Fruit fly (Drosophila melanogaster) whole organism, prepupa: ENCODE measurements around the gene CG1227.

Source experiments
- Blimp-1 ChIP-seq: fragments of 200-800 bp; sonication (Bioruptor generic); optimal IDR thresholded peaks from 3 replicates; lab custom pipeline; 2017; ENCODE audit warnings: missing biosample characterization, missing genetic modification characterization, mild to moderate bottlenecking, moderate library complexity, missing genetic modification reagents
- CG10669 ChIP-seq: fragments of 200-800 bp; sonication (Bioruptor generic); optimal IDR thresholded peaks from 3 replicates; lab custom pipeline; 2018; ENCODE audit warnings: missing biosample characterization, mild to moderate bottlenecking, missing genetic modification characterization, moderate library complexity
- CG11294 ChIP-seq: fragments of 200-800 bp; sonication (Bioruptor generic); IDR thresholded peaks from 2 replicates; pipeline ENCODE4 v1.3.6; 2022; ENCODE audit warnings: missing biosample characterization, missing genetic modification characterization
- CG11762 ChIP-seq: fragments of 200-800 bp; sonication (Bioruptor generic); optimal IDR thresholded peaks from 3 replicates; lab custom pipeline; 2016; ENCODE audit warnings: missing biosample characterization, missing genetic modification characterization; ENCODE audit not compliant: insufficient read depth
- CG11902 ChIP-seq: fragments of 200-800 bp; sonication (Bioruptor generic); optimal IDR thresholded peaks from 3 replicates; lab custom pipeline; 2016; ENCODE audit warnings: missing biosample characterization, missing genetic modification characterization
- CG1621 ChIP-seq: fragments of 200-800 bp; sonication (Bioruptor generic); optimal IDR thresholded peaks from 3 replicates; lab custom pipeline; 2018; ENCODE audit warnings: missing biosample characterization, mild to moderate bottlenecking, missing genetic modification characterization
- CG32006 ChIP-seq: fragments of 200-800 bp; sonication (Bioruptor generic); optimal IDR thresholded peaks from 3 replicates; lab custom pipeline; 2017; ENCODE audit warnings: missing biosample characterization, mild to moderate bottlenecking, missing genetic modification characterization
- CG34406 ChIP-seq: fragments of 200-800 bp; sonication (Bioruptor generic); optimal IDR thresholded peaks from 3 replicates; lab custom pipeline; 2016; ENCODE audit warnings: missing biosample characterization, missing genetic modification characterization
- CG3919 ChIP-seq: fragments of 200-800 bp; sonication (Bioruptor generic); optimal IDR thresholded peaks from 3 replicates; lab custom pipeline; 2016; ENCODE audit warnings: missing biosample characterization, missing genetic modification characterization
- CG4318 ChIP-seq: fragments of 200-800 bp; sonication (Bioruptor generic); optimal IDR thresholded peaks from 3 replicates; lab custom pipeline; 2017; ENCODE audit warnings: missing biosample characterization, mild to moderate bottlenecking, missing genetic modification characterization
- CG6163 ChIP-seq: fragments of 200-800 bp; sonication (Bioruptor generic); IDR thresholded peaks from 3 replicates; pipeline ENCODE4 v1.3.6; 2022; ENCODE audit warnings: missing biosample characterization, missing genetic modification characterization
- CG6276 ChIP-seq: fragments of 200-800 bp; sonication (Bioruptor generic); optimal IDR thresholded peaks from 2 replicates; lab custom pipeline; 2017; ENCODE audit warnings: missing biosample characterization, mild to moderate bottlenecking, missing genetic modification characterization
- CG6792 ChIP-seq: fragments of 200-800 bp; sonication (Bioruptor generic); optimal IDR thresholded peaks from 3 replicates; lab custom pipeline; 2016; ENCODE audit warnings: missing biosample characterization, missing genetic modification characterization
- CG7368 ChIP-seq: fragments of 200-800 bp; sonication (Bioruptor generic); optimal IDR thresholded peaks from 3 replicates; lab custom pipeline; 2016; ENCODE audit warnings: missing biosample characterization, missing genetic modification characterization
- CG8119 ChIP-seq: fragments of 200-800 bp; sonication (Bioruptor generic); IDR thresholded peaks from 3 replicates; pipeline ENCODE4 v1.3.6; 2022; ENCODE audit warnings: missing biosample characterization, missing genetic modification characterization
- CG8632 ChIP-seq: fragments of 200-800 bp; sonication (Bioruptor generic); optimal IDR thresholded peaks from 3 replicates; lab custom pipeline; 2016; ENCODE audit warnings: missing biosample characterization, missing genetic modification characterization
- Eip75B ChIP-seq: fragments of 200-800 bp; sonication (Bioruptor generic); optimal IDR thresholded peaks from 3 replicates; lab custom pipeline; 2016; ENCODE audit warnings: missing biosample characterization, missing genetic modification characterization
- Ets21C ChIP-seq: fragments of 200-800 bp; sonication (Bioruptor generic); optimal IDR thresholded peaks from 3 replicates; lab custom pipeline; 2016; ENCODE audit warnings: missing biosample characterization, missing genetic modification characterization
- Ets96B ChIP-seq: fragments of 200-800 bp; optimal IDR thresholded peaks from 2 replicates; lab custom pipeline; 2019; ENCODE audit warnings: missing biosample characterization, mild to moderate bottlenecking, missing genetic modification characterization, moderate library complexity
- Gug ChIP-seq: fragments of 200-800 bp; sonication (Bioruptor generic); IDR thresholded peaks from 2 replicates; pipeline ENCODE4 v1.3.6; 2022; ENCODE audit warnings: missing biosample characterization, missing genetic modification characterization
- Hr38 ChIP-seq: sonication (Bioruptor generic); optimal IDR thresholded peaks from 2 replicates; lab custom pipeline; 2016; ENCODE audit warnings: missing biosample characterization, missing genetic modification characterization
- Hr39 ChIP-seq: fragments of 200-800 bp; sonication (Bioruptor generic); optimal IDR thresholded peaks from 2 replicates; lab custom pipeline; 2016; ENCODE audit warnings: missing biosample characterization, missing genetic modification characterization
- Hr4 ChIP-seq: fragments of 200-800 bp; sonication (Bioruptor generic); optimal IDR thresholded peaks from 3 replicates; lab custom pipeline; 2016; ENCODE audit warnings: missing biosample characterization, missing genetic modification characterization
- Lpt ChIP-seq: fragments of 200-800 bp; sonication (Bioruptor generic); optimal IDR thresholded peaks from 3 replicates; lab custom pipeline; 2016; ENCODE audit warnings: missing biosample characterization, missing genetic modification characterization
- Met ChIP-seq: fragments of 200-800 bp; sonication (Bioruptor generic); optimal IDR thresholded peaks from 3 replicates; lab custom pipeline; 2016; ENCODE audit warnings: missing biosample characterization, missing genetic modification characterization
- Sox102F ChIP-seq: fragments of 200-800 bp; sonication (Bioruptor generic); optimal IDR thresholded peaks from 2 replicates; lab custom pipeline; 2016; ENCODE audit warnings: missing biosample characterization, mild to moderate bottlenecking, missing genetic modification characterization
- Sox14 ChIP-seq: fragments of 200-800 bp; sonication (Bioruptor generic); optimal IDR thresholded peaks from 3 replicates; lab custom pipeline; 2016; ENCODE audit warnings: missing biosample characterization, missing genetic modification characterization
- cyc ChIP-seq: fragments of 200-800 bp; sonication (Bioruptor generic); optimal IDR thresholded peaks from 3 replicates; lab custom pipeline; 2016; ENCODE audit warnings: missing biosample characterization, missing genetic modification characterization
- dac ChIP-seq: fragments of 200-800 bp; sonication (Bioruptor generic); optimal IDR thresholded peaks from 2 replicates; lab custom pipeline; 2017; ENCODE audit warnings: missing biosample characterization, mild to moderate bottlenecking, missing genetic modification characterization
- dsx ChIP-seq: fragments of 200-800 bp; optimal IDR thresholded peaks from 3 replicates; lab custom pipeline; 2019; ENCODE audit warnings: missing biosample characterization, mild to moderate bottlenecking, missing genetic modification characterization, moderate library complexity; ENCODE audit not compliant: poor library complexity, severe bottlenecking
- eg ChIP-seq: fragments of 200-800 bp; sonication (Bioruptor generic); IDR thresholded peaks from 3 replicates; pipeline ENCODE4 v1.3.6; 2022; ENCODE audit warnings: missing biosample characterization, missing genetic modification characterization
- fd59A ChIP-seq: fragments of 200-800 bp; sonication (Bioruptor generic); optimal IDR thresholded peaks from 2 replicates; lab custom pipeline; 2017; ENCODE audit warnings: missing biosample characterization, mild to moderate bottlenecking, missing genetic modification characterization, missing genetic modification reagents
- fd85E ChIP-seq: fragments of 200-800 bp; sonication (Bioruptor generic); optimal IDR thresholded peaks from 3 replicates; lab custom pipeline; 2016; ENCODE audit warnings: missing biosample characterization, missing genetic modification characterization
- fkh ChIP-seq: fragments of 200-800 bp; sonication (Bioruptor generic); optimal IDR thresholded peaks from 3 replicates; lab custom pipeline; 2017; ENCODE audit warnings: missing biosample characterization, mild to moderate bottlenecking, missing genetic modification characterization, moderate library complexity
- lz ChIP-seq: fragments of 200-800 bp; sonication (Bioruptor generic); optimal IDR thresholded peaks from 3 replicates; lab custom pipeline; 2016; ENCODE audit warnings: missing biosample characterization, missing genetic modification characterization
- pdm3 ChIP-seq: fragments of 200-800 bp; sonication (Bioruptor generic); optimal IDR thresholded peaks from 3 replicates; lab custom pipeline; 2016; ENCODE audit warnings: missing biosample characterization, missing genetic modification characterization
- salr ChIP-seq, 2 experiments: fragments of 200-800 bp; sonication (Bioruptor generic); optimal IDR thresholded peaks; 3 replicates each; lab custom pipeline; 2016 to 2018; ENCODE audit warnings: missing biosample characterization in 2 of 2, missing genetic modification characterization in 2 of 2, mild to moderate bottlenecking in 1 of 2
- ss ChIP-seq, 2 experiments: fragments of 200-800 bp; sonication (Bioruptor generic); optimal IDR thresholded peaks; 2 replicates in 1 of 2; 3 replicates in 1 of 2; lab custom pipeline; 2017 to 2018; ENCODE audit warnings: mild to moderate bottlenecking in 2 of 2, missing biosample characterization in 2 of 2, missing genetic modification characterization in 2 of 2, moderate library complexity in 1 of 2
- svp ChIP-seq: fragments of 200-800 bp; sonication (Bioruptor generic); peaks from one replicate; lab custom pipeline; 2016; ENCODE audit warnings: missing biosample characterization, missing genetic modification characterization
- topi ChIP-seq: fragments of 200-800 bp; sonication (Bioruptor generic); optimal IDR thresholded peaks from 3 replicates; lab custom pipeline; 2016; ENCODE audit warnings: missing biosample characterization, missing genetic modification characterization
- vri ChIP-seq: fragments of 200-800 bp; sonication (Bioruptor generic); optimal IDR thresholded peaks from 3 replicates; lab custom pipeline; 2016; ENCODE audit warnings: missing biosample characterization, mild to moderate bottlenecking, missing genetic modification characterization

The CG1227 gene

dm6 chr3R:7246889-7247288 lies 2.6 kb downstream of the CG1227 start, which contains the start of the genes Noc3 and CG10053:
Gene Noc3, minus strand, starts transcription at chr3R:7246969.
Gene CG10053, plus strand, starts transcription at chr3R:7247090.
- TF ChIP-seq Hr38, result no peak
- TF ChIP-seq lz (GFP tag; lab: Kevin White, UChicago), result no peak
- TF ChIP-seq cyc, result no peak
- no peak for TF ChIP-seq CG3919 (GFP tag; lab: Kevin White, UChicago)
- TF ChIP-seq ss (GFP tag; optimal IDR thresholded peaks at IDR 0.05; lab: Kevin White, UChicago), result no peak
- no peak for TF ChIP-seq Ets96B
- no peak for TF ChIP-seq CG11762 (GFP tag; lab: Kevin White, UChicago)
- TF ChIP-seq CG8632 (GFP tag; lab: Kevin White, UChicago), result no peak
- TF ChIP-seq Sox14 (GFP tag; lab: Kevin White, UChicago), result no peak
- no peak for TF ChIP-seq CG34406 (GFP tag; lab: Kevin White, UChicago)
- no peak for TF ChIP-seq fkh (GFP tag; lab: Kevin White, UChicago)
- TF ChIP-seq eg (GFP tag; lab: Robert Waterston, UW), result no peak
- no peak for TF ChIP-seq CG6792 (GFP tag; lab: Kevin White, UChicago)
- TF ChIP-seq fd85E (GFP tag; lab: Kevin White, UChicago), result no peak
- TF ChIP-seq CG4318 (GFP tag; lab: Kevin White, UChicago), result no peak
- TF ChIP-seq vri (GFP tag; lab: Kevin White, UChicago), result no peak

DNA sequence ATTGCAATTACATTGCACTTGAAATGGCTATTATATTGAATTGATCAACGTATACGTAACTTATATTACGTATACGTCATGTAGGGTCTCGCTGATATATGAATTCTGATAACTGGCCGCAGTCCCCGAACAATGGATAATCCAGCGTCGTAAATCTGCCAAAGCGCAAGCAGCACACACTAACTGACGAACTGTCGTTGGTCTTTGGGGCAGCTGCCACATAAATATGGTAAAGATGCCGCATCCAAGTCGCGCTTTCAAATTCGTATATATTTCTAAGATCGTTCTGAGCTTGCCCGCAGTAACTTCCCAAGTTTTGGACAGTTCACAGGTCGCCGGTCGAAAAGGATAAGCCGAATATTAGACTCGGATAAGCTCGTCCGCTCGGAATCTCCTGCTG lies 8.1 kb downstream of the CG1227 start, which contains the start of gene CG14607:
CG14607 (plus strand) TSS at position 301 of the 400 bp plus-strand sequence.
- no peak for TF ChIP-seq Blimp-1 (GFP tag; lab: Kevin White, UChicago)
- no peak for TF ChIP-seq Met (GFP tag; lab: Kevin White, UChicago)
- TF ChIP-seq Lpt (GFP tag; lab: Kevin White, UChicago), result no peak
- no peak for TF ChIP-seq Gug (GFP tag; lab: Robert Waterston, UW)
- no peak for TF ChIP-seq CG8119 (GFP tag; lab: Robert Waterston, UW)
- no peak for TF ChIP-seq CG3919 (GFP tag; lab: Kevin White, UChicago)

dm6 chr3R:7223972-7224464 lies 25.5 kb downstream of the CG1227 start, which contains the start of gene thw:
Gene thw, plus strand, starts transcription at chr3R:7224414.
- TF ChIP-seq CG7368 (GFP tag; lab: Kevin White, UChicago) (no peak), dac (GFP tag; lab: Kevin White, UChicago) (no peak), svp (GFP tag; lab: Kevin White, UChicago) (no peak), Sox102F (GFP tag; lab: Kevin White, UChicago) (no peak), CG34406 (GFP tag; lab: Kevin White, UChicago) (no peak), Hr38 (no peak), CG3919 (GFP tag; lab: Kevin White, UChicago) (no peak), CG11902 (GFP tag; lab: Kevin White, UChicago) (no peak), eg (GFP tag; lab: Robert Waterston, UW) (0 out of 3 replicates have a peak, but pooled peaks have one; percentile 45), CG8119 (GFP tag; lab: Robert Waterston, UW) (no peak), CG6792 (GFP tag; lab: Kevin White, UChicago) (no peak), dsx (peak; percentile 90), cyc (no peak), Eip75B (GFP tag; lab: Kevin White, UChicago) (no peak), fd59A (GFP tag; lab: Kevin White, UChicago) (no peak), Hr39 (GFP tag; lab: Kevin White, UChicago) (no peak), CG10669 (GFP tag; lab: Kevin White, UChicago) (no peak), Ets21C (GFP tag; lab: Kevin White, UChicago) (no peak), Hr4 (GFP tag; lab: Kevin White, UChicago) (no peak), CG6163 (GFP tag; lab: Robert Waterston, UW) (peak; percentile 34; the same call in 1 of the 3 replicates)

DNA sequence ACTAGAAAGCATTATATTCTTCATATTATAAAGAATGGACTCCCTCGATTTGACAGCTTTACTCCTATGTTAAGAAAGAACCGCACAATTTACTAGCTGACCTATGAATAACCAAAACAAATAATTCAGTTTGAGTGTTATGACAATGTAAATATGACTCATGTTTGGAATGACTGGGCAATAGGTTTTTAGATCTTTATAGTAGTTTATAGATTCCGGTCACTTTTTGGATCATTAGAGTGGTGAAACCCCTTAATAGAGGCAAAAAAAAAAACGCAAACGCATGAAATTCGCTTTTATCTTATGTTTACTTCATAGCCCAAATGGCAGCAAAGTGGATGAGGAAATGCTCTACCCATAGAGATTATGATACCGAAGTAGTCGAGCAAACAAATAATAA lies 29.9 kb downstream of the CG1227 start, which contains the start of gene CG14605:
CG14605 (minus strand) TSS at position 101 of the 400 bp plus-strand sequence.
- TF ChIP-seq Lpt (GFP tag; lab: Kevin White, UChicago), result no peak
- TF ChIP-seq CG32006 (GFP tag; lab: Kevin White, UChicago), result no peak
- no peak for TF ChIP-seq Sox102F (GFP tag; lab: Kevin White, UChicago)
- no peak for TF ChIP-seq salr (GFP tag; optimal IDR thresholded peaks at IDR 0.05; lab: Kevin White, UChicago)
- no peak for TF ChIP-seq topi (GFP tag; lab: Kevin White, UChicago)
- no peak for TF ChIP-seq CG11294 (GFP tag; lab: Robert Waterston, UW)
- no peak for TF ChIP-seq Sox14 (GFP tag; lab: Kevin White, UChicago)
- TF ChIP-seq Eip75B (GFP tag; lab: Kevin White, UChicago), result no peak
- TF ChIP-seq CG7368 (GFP tag; lab: Kevin White, UChicago), result no peak
- no peak for TF ChIP-seq CG6276 (GFP tag; lab: Kevin White, UChicago)
- TF ChIP-seq CG1621 (tag; lab: Kevin White, UChicago), result no peak
- TF ChIP-seq pdm3, result no peak
